Fruit fly (Drosophila melanogaster) whole organism, pupa: ENCODE results near the gene twit.

Experiments used
- CG17806 ChIP-seq: fragments of 200-800 bp; sonication (Bioruptor generic); optimal IDR thresholded peaks from 2 replicates; lab custom pipeline; 2018; ENCODE audit warnings: missing biosample characterization, mild to moderate bottlenecking, missing genetic modification characterization, moderate library complexity
- CG9948 ChIP-seq: fragments of 200-800 bp; sonication (Bioruptor generic); optimal IDR thresholded peaks from 2 replicates; lab custom pipeline; 2018; ENCODE audit warnings: missing biosample characterization, mild to moderate bottlenecking, missing genetic modification characterization, moderate library complexity
- Pif1A ChIP-seq: fragments of 200-800 bp; sonication (Bioruptor generic); optimal IDR thresholded peaks from 3 replicates; lab custom pipeline; 2016; ENCODE audit warnings: missing biosample characterization, missing genetic modification characterization
- Snoo ChIP-seq: fragments of 200-800 bp; sonication (Bioruptor generic); optimal IDR thresholded peaks from 3 replicates; lab custom pipeline; 2017; ENCODE audit warnings: missing biosample characterization, mild to moderate bottlenecking, missing genetic modification characterization, inconsistent platforms
- fd96Ca ChIP-seq: fragments of 200-800 bp; sonication (Bioruptor generic); IDR thresholded peaks from 3 replicates; pipeline ENCODE4 v1.3.6; 2022; ENCODE audit warnings: missing biosample characterization, missing genetic modification characterization
- gl ChIP-seq: fragments of 200-800 bp; sonication (Bioruptor generic); optimal IDR thresholded peaks from 2 replicates; lab custom pipeline; 2018; ENCODE audit warnings: missing biosample characterization, mild to moderate bottlenecking, missing genetic modification characterization

dm6 chr2L:20881353-20882079, 29.1 kb downstream of the twit start:
- TF ChIP-seq gl (peak; percentile 51), CG9948 (tag; lab: Kevin White, UChicago) (no peak), Snoo (tag; lab: Kevin White, UChicago) (no peak), CG17806 (tag; lab: Kevin White, UChicago) (no peak), fd96Ca (no peak), Pif1A (GFP tag; lab: Kevin White, UChicago) (no peak)
